Worm (Caenorhabditis elegans) whole organism, L3 larva: Measurements from ENCODE around the gene rips-1.

ENCODE experiments used
- R02D3.7 ChIP-seq: fragments of 150-350 bp; optimal IDR thresholded peaks from 2 replicates; lab custom pipeline; 2014; ENCODE audit warnings: missing biosample characterization, missing genetic modification characterization
- ceh-9 ChIP-seq: sonication (generic microtip); optimal IDR thresholded peaks from 2 replicates; lab custom pipeline; 2018; ENCODE audit warnings: missing biosample characterization, missing genetic modification characterization
- daf-12 ChIP-seq: fragments of 150-350 bp; optimal IDR thresholded peaks from 2 replicates; lab custom pipeline; 2014; ENCODE audit warnings: missing biosample characterization, missing genetic modification reagents, missing genetic modification characterization
- egl-5 ChIP-seq: fragments of 150-350 bp; optimal IDR thresholded peaks from 2 replicates; lab custom pipeline; 2017; ENCODE audit warnings: missing biosample characterization, missing genetic modification reagents, missing genetic modification characterization, inconsistent platforms
- elt-1 ChIP-seq: fragments of 150-350 bp; optimal IDR thresholded peaks from 2 replicates; lab custom pipeline; 2014; ENCODE audit warnings: missing biosample characterization, missing genetic modification characterization
- elt-2 ChIP-seq: sonication (generic microtip); optimal IDR thresholded peaks from 2 replicates; lab custom pipeline; 2016; ENCODE audit warnings: missing genetic modification reagents, mild to moderate bottlenecking, missing genetic modification characterization, missing compliant biosample characterization
- elt-3 ChIP-seq, 3 experiments: fragments of 150-350 bp in 1 of 3; sonication (generic microtip) in 2 of 3; optimal IDR thresholded peaks; 2 replicates in 2 of 3; 4 replicates in 1 of 3; lab custom pipeline; 2014 to 2017; ENCODE audit warnings: missing biosample characterization in 3 of 3, missing genetic modification characterization in 3 of 3
- eor-1 ChIP-seq, 2 experiments: fragments of 150-350 bp; optimal IDR thresholded peaks; 2 replicates each; lab custom pipeline; 2014 to 2018; ENCODE audit warnings: missing biosample characterization in 2 of 2, missing genetic modification characterization in 2 of 2
- fkh-10 ChIP-seq: sonication (generic microtip); optimal IDR thresholded peaks from 2 replicates; lab custom pipeline; 2017; ENCODE audit warnings: missing biosample characterization, missing genetic modification reagents, missing genetic modification characterization
- fkh-2 ChIP-seq: fragments of 150-350 bp; optimal IDR thresholded peaks from 2 replicates; lab custom pipeline; 2014; ENCODE audit warnings: missing biosample characterization, missing genetic modification reagents, missing genetic modification characterization
- fos-1 ChIP-seq: fragments of 150-350 bp; optimal IDR thresholded peaks from 2 replicates; lab custom pipeline; 2014; ENCODE audit warnings: missing biosample characterization, missing genetic modification characterization
- lin-15B ChIP-seq: fragments of 150-350 bp; optimal IDR thresholded peaks from 2 replicates; lab custom pipeline; 2014; ENCODE audit warnings: missing biosample characterization, missing genetic modification characterization
- lin-39 ChIP-seq: fragments of 150-350 bp; optimal IDR thresholded peaks from 2 replicates; lab custom pipeline; 2018; ENCODE audit warnings: missing biosample characterization, missing genetic modification reagents, missing genetic modification characterization
- lsy-12 ChIP-seq: sonication (generic microtip); optimal IDR thresholded peaks from 2 replicates; lab custom pipeline; 2016; ENCODE audit warnings: mild to moderate bottlenecking, missing genetic modification characterization, missing compliant biosample characterization
- mml-1 ChIP-seq: fragments of 150-350 bp; sonication (generic microtip); optimal IDR thresholded peaks from 3 replicates; lab custom pipeline; 2014; ENCODE audit warnings: missing biosample characterization, missing genetic modification characterization
- nfya-1 ChIP-seq: sonication (generic microtip); optimal IDR thresholded peaks from 2 replicates; lab custom pipeline; 2017; ENCODE audit warnings: missing genetic modification characterization, mild to moderate bottlenecking, missing compliant biosample characterization, antibody characterized with exemption, moderate library complexity; ENCODE audit not compliant: insufficient read depth
- nhr-11 ChIP-seq: fragments of 150-350 bp; optimal IDR thresholded peaks from 2 replicates; lab custom pipeline; 2014; ENCODE audit warnings: missing biosample characterization, missing genetic modification characterization
- nhr-12 ChIP-seq: fragments of 150-350 bp; optimal IDR thresholded peaks from 2 replicates; lab custom pipeline; 2014; ENCODE audit warnings: missing biosample characterization, missing genetic modification characterization
- nhr-23 ChIP-seq: fragments of 150-350 bp; optimal IDR thresholded peaks from 2 replicates; lab custom pipeline; 2014; ENCODE audit warnings: missing biosample characterization, missing genetic modification reagents, missing genetic modification characterization
- nhr-237 ChIP-seq: fragments of 150-350 bp; optimal IDR thresholded peaks from 2 replicates; lab custom pipeline; 2014; ENCODE audit warnings: missing biosample characterization, missing genetic modification characterization
- nhr-28 ChIP-seq: fragments of 150-350 bp; optimal IDR thresholded peaks from 2 replicates; lab custom pipeline; 2014; ENCODE audit warnings: missing biosample characterization, missing genetic modification characterization
- nhr-43 ChIP-seq: sonication (generic microtip); optimal IDR thresholded peaks from 2 replicates; lab custom pipeline; 2016; ENCODE audit warnings: mild to moderate bottlenecking, missing genetic modification characterization, missing compliant biosample characterization; ENCODE audit not compliant: poor library complexity, severe bottlenecking
- pha-4 ChIP-seq: fragments of 150-350 bp; optimal IDR thresholded peaks from 2 replicates; lab custom pipeline; 2014; ENCODE audit warnings: missing biosample characterization, missing genetic modification reagents, missing genetic modification characterization
- pqm-1 ChIP-seq: fragments of 150-350 bp; optimal IDR thresholded peaks from 2 replicates; lab custom pipeline; 2017; ENCODE audit warnings: missing biosample characterization, missing genetic modification characterization, inconsistent platforms
- skn-1 ChIP-seq: fragments of 150-350 bp; optimal IDR thresholded peaks from 2 replicates; lab custom pipeline; 2014; ENCODE audit warnings: missing biosample characterization, missing genetic modification characterization
- snpc-4 ChIP-seq: fragments of 150-350 bp; optimal IDR thresholded peaks from 2 replicates; lab custom pipeline; 2014; ENCODE audit warnings: missing biosample characterization, missing genetic modification characterization
- unc-39 ChIP-seq: sonication (generic microtip); optimal IDR thresholded peaks from 4 replicates; lab custom pipeline; 2017; ENCODE audit warnings: missing biosample characterization, missing genetic modification characterization
- zag-1 ChIP-seq: fragments of 150-350 bp; optimal IDR thresholded peaks from 2 replicates; lab custom pipeline; 2014; ENCODE audit warnings: missing biosample characterization, missing genetic modification characterization
- ztf-11 ChIP-seq: fragments of 150-350 bp; optimal IDR thresholded peaks from 2 replicates; lab custom pipeline; 2014; ENCODE audit warnings: missing biosample characterization, missing genetic modification characterization
- ztf-4 ChIP-seq: fragments of 150-350 bp; optimal IDR thresholded peaks from 2 replicates; lab custom pipeline; 2014; ENCODE audit warnings: missing biosample characterization, missing genetic modification characterization

The rips-1 gene

DNA sequence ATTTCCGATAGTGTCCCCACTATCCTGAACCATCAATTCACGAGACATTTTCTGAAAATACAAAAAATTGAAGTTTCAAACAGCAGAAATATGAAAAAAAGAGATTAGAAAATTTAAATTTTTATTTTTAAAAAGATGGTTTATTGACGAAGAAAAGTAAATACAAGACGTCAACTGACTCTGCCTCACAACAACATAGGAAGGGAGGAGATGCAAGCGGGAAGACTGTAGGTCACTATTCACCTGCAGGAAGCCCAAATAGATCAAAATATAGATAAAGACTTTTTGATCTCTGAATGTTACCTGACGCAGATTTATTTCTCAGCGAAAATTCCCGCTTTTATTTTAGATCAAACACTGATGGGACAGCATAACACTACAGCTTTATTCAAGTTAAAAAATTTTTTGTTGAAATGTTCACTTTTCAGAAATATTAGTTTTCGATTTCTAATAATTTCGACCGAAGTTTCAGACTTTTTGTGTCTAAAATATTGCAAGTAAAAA lies 4.3 kb downstream of the rips-1 start, which contains the start of gene cysl-3:
TSS of gene cysl-3 (minus strand) at position 51 of the 504 bp plus-strand sequence.
- TF ChIP-seq nhr-23 (tag; lab: Kevin White, UChicago): no peak
- TF ChIP-seq nhr-43 (tag; lab: Kevin White, UChicago): no peak
- no peak for TF ChIP-seq elt-2 (tag; lab: Kevin White, UChicago)
- no peak for TF ChIP-seq ztf-4 (tag; lab: Kevin White, UChicago)
- no peak for TF ChIP-seq nhr-28

DNA sequence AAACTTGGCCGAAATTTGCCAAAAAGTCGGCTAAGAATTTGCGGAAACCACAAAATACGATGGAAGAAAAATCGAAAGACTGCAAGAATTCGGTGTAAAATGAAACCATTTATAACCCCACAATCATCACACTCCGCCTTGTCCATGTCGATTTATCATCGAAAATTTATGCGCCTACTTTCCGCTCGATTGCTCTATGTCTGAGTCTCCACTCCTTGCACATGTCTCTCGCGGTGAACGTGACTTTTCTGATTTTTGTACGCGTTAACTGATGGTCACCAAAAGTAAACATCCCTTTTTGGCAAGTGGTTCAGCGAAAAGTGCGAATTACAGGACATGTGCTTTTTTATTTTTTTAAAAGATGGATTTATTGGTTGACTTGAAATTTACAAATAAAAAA lies 5.1 kb downstream of the rips-1 start:
- TF ChIP-seq pqm-1 (tag; lab: Kevin White, UChicago): peak; percentile 91
- TF ChIP-seq fos-1 (tag; lab: Kevin White, UChicago): no peak
- TF ChIP-seq elt-2 (tag; lab: Kevin White, UChicago): peak; percentile 62
- TF ChIP-seq lsy-12 (tag; lab: Kevin White, UChicago): no peak
- peak; percentile 71 for TF ChIP-seq pha-4 (tag; lab: Kevin White, UChicago)

DNA sequence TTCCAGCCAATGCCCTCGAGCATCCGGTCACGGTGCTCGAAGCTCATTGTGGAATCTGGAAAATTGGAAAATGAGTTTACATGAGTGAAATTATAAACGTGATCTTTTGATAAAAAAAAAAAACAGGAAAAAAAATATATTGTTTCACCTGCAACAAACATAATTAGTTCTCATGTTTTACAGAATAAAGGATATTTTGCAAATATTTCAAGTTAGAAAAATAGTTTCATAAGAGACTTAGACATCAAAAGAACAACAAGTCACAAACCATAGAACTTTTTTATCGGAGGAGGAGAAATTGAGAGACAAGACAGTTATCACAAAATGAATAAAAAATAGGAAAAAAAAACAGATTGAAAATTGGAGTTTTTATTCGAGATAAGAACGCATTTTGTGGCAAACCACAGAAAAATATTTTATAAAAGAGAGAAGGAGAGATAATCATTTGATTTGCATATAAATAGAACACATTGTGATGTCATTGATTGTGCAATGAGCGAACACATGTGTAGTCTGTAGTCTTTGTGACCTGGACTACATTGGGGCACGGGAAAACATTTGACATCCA lies 12.4 kb downstream of the rips-1 start, which contains the start of gene R08F11.1:
TSS of gene R08F11.1 (minus strand) at position 51 of the 568 bp plus-strand sequence.
- TF ChIP-seq elt-2 (tag; lab: Kevin White, UChicago) (peak; percentile 92), pha-4 (tag; lab: Kevin White, UChicago) (peak; percentile 18), pqm-1 (tag; lab: Kevin White, UChicago) (peak; percentile 42), nhr-237 (tag; lab: Kevin White, UChicago) (no peak), skn-1 (tag; lab: Kevin White, UChicago) (no peak), snpc-4 (tag; lab: Kevin White, UChicago) (no peak)

DNA sequence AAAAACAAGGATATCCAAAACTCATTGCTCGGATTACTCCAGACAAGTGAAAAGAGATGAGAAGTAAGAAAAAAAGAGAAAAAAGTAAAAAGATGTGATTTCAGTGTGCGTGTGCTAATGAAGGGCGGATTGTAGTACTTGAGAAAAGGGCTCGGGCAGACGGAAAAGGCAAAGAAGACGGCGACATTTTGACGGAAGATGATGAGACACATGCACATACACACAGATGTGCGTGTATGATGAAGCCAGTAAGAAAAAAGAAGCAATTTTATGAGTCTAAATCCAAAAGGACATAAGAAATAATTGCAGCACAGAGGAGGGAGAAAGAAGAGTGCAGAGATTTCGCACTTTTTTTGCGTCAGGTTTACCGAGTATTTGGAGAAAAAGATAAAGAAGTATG lies 16.7 kb downstream of the rips-1 start:
- no peak for TF ChIP-seq elt-3 (tag; optimal IDR thresholded peaks at IDR 0.05; lab: Kevin White, UChicago)
- TF ChIP-seq fkh-2: no peak
- TF ChIP-seq lin-39 (tag; lab: Kevin White, UChicago): no peak
- peak; percentile 22 for TF ChIP-seq fkh-10 (GFP tag; lab: Kevin White, UChicago)
- TF ChIP-seq skn-1 (tag; lab: Kevin White, UChicago): no peak
- TF ChIP-seq pha-4 (tag; lab: Kevin White, UChicago): no peak
- no peak for TF ChIP-seq nhr-12 (tag; lab: Kevin White, UChicago)
- TF ChIP-seq nfya-1 (tag; lab: Kevin White, UChicago): no peak
- TF ChIP-seq, all 47 proteins: peak for 1

DNA sequence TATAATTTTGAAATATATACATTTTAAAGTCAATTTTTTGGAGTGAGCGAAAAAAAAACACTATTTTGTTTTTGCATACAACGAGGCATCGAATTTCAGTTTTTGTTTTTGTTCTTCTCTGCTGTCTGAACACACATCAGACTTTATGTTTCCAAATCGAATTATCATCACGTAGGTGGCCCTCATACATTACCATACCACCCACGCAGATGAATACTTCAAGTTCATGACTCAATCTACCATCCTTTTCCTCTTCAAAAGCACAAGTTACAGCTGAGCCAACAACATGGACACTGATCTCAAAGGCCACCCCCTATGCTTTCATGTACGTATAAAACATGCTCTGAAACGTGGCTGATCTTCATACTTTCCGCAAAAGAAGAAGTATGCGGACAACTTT lies 17.9 kb downstream of the rips-1 start, which contains the start of gene R08F11.7:
TSS of gene R08F11.7 (plus strand) at position 301 of the 400 bp plus-strand sequence.
- TF ChIP-seq elt-3 (tag; optimal IDR thresholded peaks at IDR 0.05; lab: Kevin White, UChicago): no peak
- TF ChIP-seq skn-1 (tag; lab: Kevin White, UChicago): no peak
- no peak for TF ChIP-seq fos-1 (tag; lab: Kevin White, UChicago)

DNA sequence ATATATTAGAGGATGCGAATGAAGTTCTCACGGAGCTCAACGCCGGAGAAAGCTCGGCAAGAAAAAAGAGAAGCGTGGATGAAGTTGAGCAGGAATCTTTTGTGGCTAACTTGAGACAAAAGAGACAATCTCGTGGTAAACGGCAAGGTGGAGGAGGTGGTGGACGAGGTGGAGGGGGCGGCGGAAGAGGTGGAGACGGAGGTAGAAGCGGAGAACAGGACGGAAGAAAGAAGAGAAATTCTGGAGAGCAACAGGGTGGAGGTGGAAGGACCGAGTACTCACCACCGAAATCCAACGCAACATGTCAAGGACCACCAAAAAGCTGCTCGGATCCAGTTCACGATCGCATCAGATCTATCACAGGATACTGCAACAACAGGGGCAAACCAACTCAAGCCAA lies 18.6 kb downstream of the rips-1 start:
- no peak for TF ChIP-seq zag-1 (tag; lab: Kevin White, UChicago)
- TF ChIP-seq eor-1 (tag; optimal IDR thresholded peaks at IDR 0.05; lab: Kevin White, UChicago): no peak
- no peak for TF ChIP-seq nhr-11 (tag; lab: Kevin White, UChicago)
- no peak for TF ChIP-seq ceh-9 (tag; lab: Kevin White, UChicago)
- TF ChIP-seq elt-1 (tag; lab: Kevin White, UChicago): no peak
- TF ChIP-seq egl-5 (tag; lab: Kevin White, UChicago): no peak
- no peak for TF ChIP-seq mml-1 (tag; lab: Kevin White, UChicago)
- TF ChIP-seq skn-1 (tag; lab: Kevin White, UChicago): no peak
- no peak for TF ChIP-seq daf-12 (tag; lab: Kevin White, UChicago)
- TF ChIP-seq elt-2 (tag; lab: Kevin White, UChicago): no peak
- no peak for TF ChIP-seq lsy-12 (tag; lab: Kevin White, UChicago)
- no peak for TF ChIP-seq unc-39 (tag; lab: Kevin White, UChicago)
- TF ChIP-seq R02D3.7 (tag; lab: Kevin White, UChicago): no peak
- no peak for TF ChIP-seq lin-15B (tag; lab: Kevin White, UChicago)
- no peak for TF ChIP-seq ztf-11
